Worm (Caenorhabditis elegans) whole organism, young adult: Measurements from ENCODE around the gene F54D12.1.
A peak's percentile ranks its signal among the peaks of the same experiment; 100 is the strongest.

Source experiments
- B0019.2 ChIP-seq: fragments of 200-800 bp; sonication (Bioruptor generic); conservative IDR thresholded peaks from 2 replicates; pipeline ENCODE4 v1.3.6; 2022; ENCODE audit warnings: missing genetic modification reagents, missing genetic modification characterization, missing compliant biosample characterization
- D2030.7 ChIP-seq: fragments of 200-800 bp; sonication (Bioruptor generic); IDR thresholded peaks from 2 replicates; pipeline ENCODE4 v1.3.6; 2022; ENCODE audit warnings: missing genetic modification reagents, missing genetic modification characterization, missing compliant biosample characterization
- F10E7.11 ChIP-seq: sonication (generic microtip); optimal IDR thresholded peaks from 2 replicates; lab custom pipeline; 2017; ENCODE audit warnings: mild to moderate bottlenecking, missing genetic modification characterization, moderate library complexity, missing compliant biosample characterization
- F33H1.4 ChIP-seq: fragments of 200-800 bp; sonication (Bioruptor generic); IDR thresholded peaks from 2 replicates; pipeline ENCODE4 v1.3.6; 2022; ENCODE audit warnings: missing genetic modification reagents, missing genetic modification characterization, missing compliant biosample characterization
- F49E8.2 ChIP-seq: sonication (generic microtip); optimal IDR thresholded peaks from 3 replicates; lab custom pipeline; 2017; ENCODE audit warnings: missing genetic modification characterization, mild to moderate bottlenecking, missing compliant biosample characterization, antibody characterized with exemption, moderate library complexity; ENCODE audit not compliant: insufficient read depth
- F55B11.4 ChIP-seq: sonication (generic microtip); optimal IDR thresholded peaks from 2 replicates; lab custom pipeline; 2016; ENCODE audit warnings: missing compliant biosample characterization, missing genetic modification characterization, borderline replicate concordance; ENCODE audit not compliant: insufficient read depth
- T07F8.4 ChIP-seq: sonication (generic microtip); optimal IDR thresholded peaks from 2 replicates; lab custom pipeline; 2016; ENCODE audit warnings: mild to moderate bottlenecking, missing genetic modification characterization, moderate library complexity, missing compliant biosample characterization
- Y53F4B.3 ChIP-seq: fragments of 200-800 bp; sonication (Bioruptor generic); IDR thresholded peaks from 2 replicates; pipeline ENCODE4 v1.3.6; 2022; ENCODE audit warnings: missing genetic modification reagents, missing genetic modification characterization, missing compliant biosample characterization
- Y53G8AR.9 ChIP-seq: fragments of 200-800 bp; sonication (Bioruptor generic); conservative IDR thresholded peaks from 2 replicates; pipeline ENCODE4 v1.3.6; 2022; ENCODE audit warnings: missing genetic modification reagents, missing genetic modification characterization, missing compliant biosample characterization
- athp-1 ChIP-seq: sonication (generic microtip); optimal IDR thresholded peaks from 2 replicates; lab custom pipeline; 2017; ENCODE audit warnings: mild to moderate bottlenecking, missing genetic modification characterization, missing compliant biosample characterization
- attf-3 ChIP-seq: fragments of 200-800 bp; sonication (Bioruptor generic); conservative IDR thresholded peaks from 2 replicates; pipeline ENCODE4 v1.3.6; 2022; ENCODE audit warnings: missing genetic modification reagents, missing genetic modification characterization, missing compliant biosample characterization
- ceh-58 ChIP-seq: fragments of 200-800 bp; sonication (Bioruptor generic); IDR thresholded peaks from 2 replicates; pipeline ENCODE4 v1.3.6; 2022; ENCODE audit warnings: missing genetic modification characterization, missing compliant biosample characterization
- ceh-79 ChIP-seq: sonication (generic microtip); optimal IDR thresholded peaks from 2 replicates; lab custom pipeline; 2017; ENCODE audit warnings: mild to moderate bottlenecking, missing genetic modification characterization, missing compliant biosample characterization
- ceh-91 ChIP-seq: fragments of 200-800 bp; sonication (Bioruptor generic); IDR thresholded peaks from 2 replicates; pipeline ENCODE4 v1.3.6; 2022; ENCODE audit warnings: missing genetic modification reagents, missing genetic modification characterization, missing compliant biosample characterization
- dox-1 ChIP-seq: fragments of 200-800 bp; sonication (Bioruptor generic); IDR thresholded peaks from 2 replicates; pipeline ENCODE4 v1.3.6; 2022; ENCODE audit warnings: missing genetic modification reagents, missing genetic modification characterization, missing compliant biosample characterization
- dpl-1 ChIP-seq: fragments of 150-350 bp; optimal IDR thresholded peaks from 2 replicates; lab custom pipeline; 2014; ENCODE audit warnings: missing biosample characterization, missing genetic modification reagents, missing genetic modification characterization
- efl-1 ChIP-seq: fragments of 150-350 bp; optimal IDR thresholded peaks from 2 replicates; lab custom pipeline; 2014; ENCODE audit warnings: missing biosample characterization, missing genetic modification reagents, missing genetic modification characterization
- hlh-12 ChIP-seq: sonication (generic microtip); optimal IDR thresholded peaks from 2 replicates; lab custom pipeline; 2016; ENCODE audit warnings: missing genetic modification characterization, missing compliant biosample characterization
- hmg-1.2 ChIP-seq: fragments of 200-800 bp; sonication (Bioruptor generic); IDR thresholded peaks from 2 replicates; pipeline ENCODE4 v1.3.6; 2022; ENCODE audit warnings: missing genetic modification reagents, missing genetic modification characterization, missing compliant biosample characterization
- hrde-1 ChIP-seq: sonication (generic microtip); optimal IDR thresholded peaks from 2 replicates; lab custom pipeline; 2016; ENCODE audit warnings: missing genetic modification characterization, mild to moderate bottlenecking, missing compliant biosample characterization, moderate library complexity, missing genotype, missing genetic modification reagents, borderline replicate concordance
- lag-1 ChIP-seq: fragments of 200-800 bp; sonication (Bioruptor generic); IDR thresholded peaks from 2 replicates; pipeline ENCODE4 v1.3.6; 2022; ENCODE audit warnings: missing genetic modification reagents, missing genetic modification characterization, missing compliant biosample characterization
- lin-54 ChIP-seq: fragments of 200-800 bp; sonication (Bioruptor generic); optimal IDR thresholded peaks from 2 replicates; lab custom pipeline; 2018; ENCODE audit warnings: mild to moderate bottlenecking, missing genetic modification characterization, missing compliant biosample characterization
- lsl-1 ChIP-seq: fragments of 200-800 bp; sonication (Bioruptor generic); optimal IDR thresholded peaks from 2 replicates; lab custom pipeline; 2018; ENCODE audit warnings: mild to moderate bottlenecking, missing genetic modification characterization, moderate library complexity, missing compliant biosample characterization
- lsy-27 ChIP-seq: sonication (generic microtip); optimal IDR thresholded peaks from 2 replicates; lab custom pipeline; 2017; ENCODE audit warnings: missing genetic modification characterization, mild to moderate bottlenecking, missing compliant biosample characterization, antibody characterized with exemption, missing genotype, borderline replicate concordance; ENCODE audit not compliant: insufficient read depth
- madf-6 ChIP-seq: fragments of 200-800 bp; sonication (Bioruptor generic); IDR thresholded peaks from 2 replicates; pipeline ENCODE4 v1.3.6; 2022; ENCODE audit warnings: missing genetic modification reagents, missing genetic modification characterization, missing compliant biosample characterization
- madf-8 ChIP-seq: fragments of 200-800 bp; sonication (Bioruptor generic); conservative IDR thresholded peaks from 2 replicates; pipeline ENCODE4 v1.3.6; 2022; ENCODE audit warnings: missing genetic modification reagents, missing genetic modification characterization, missing compliant biosample characterization
- mcd-1 ChIP-seq: fragments of 200-800 bp; sonication (Bioruptor generic); IDR thresholded peaks from 2 replicates; pipeline ENCODE4 v1.3.6; 2022; ENCODE audit warnings: missing genetic modification reagents, missing genetic modification characterization, missing compliant biosample characterization
- nhr-90 ChIP-seq: sonication (generic microtip); optimal IDR thresholded peaks from 2 replicates; lab custom pipeline; 2016; ENCODE audit warnings: missing genotype, mild to moderate bottlenecking, missing genetic modification characterization, missing compliant biosample characterization
- rcor-1 ChIP-seq: fragments of 200-800 bp; sonication (Bioruptor generic); IDR thresholded peaks from 2 replicates; pipeline ENCODE4 v1.3.6; 2022; ENCODE audit warnings: missing genetic modification reagents, missing genetic modification characterization, missing compliant biosample characterization
- snpc-3.4 ChIP-seq: sonication (generic microtip); optimal IDR thresholded peaks from 2 replicates; lab custom pipeline; 2017; ENCODE audit warnings: missing genetic modification characterization, mild to moderate bottlenecking, missing compliant biosample characterization, antibody characterized with exemption, moderate library complexity, missing genotype, missing genetic modification reagents
- tbx-9 ChIP-seq: sonication (generic microtip); optimal IDR thresholded peaks from 2 replicates; lab custom pipeline; 2016; ENCODE audit warnings: borderline replicate concordance, missing genetic modification characterization, inconsistent platforms, missing compliant biosample characterization
- unc-62 ChIP-seq: fragments of 150-350 bp; optimal IDR thresholded peaks from 2 replicates; lab custom pipeline; 2014; ENCODE audit warnings: missing biosample characterization, missing genetic modification reagents, missing genetic modification characterization
- xnd-1 ChIP-seq: sonication (generic microtip); optimal IDR thresholded peaks from 2 replicates; lab custom pipeline; 2016; ENCODE audit warnings: missing genotype, missing genetic modification reagents, missing genetic modification characterization, missing compliant biosample characterization
- zfh-2 ChIP-seq: fragments of 200-800 bp; sonication (Bioruptor generic); conservative IDR thresholded peaks from 2 replicates; pipeline ENCODE4 v1.3.6; 2022; ENCODE audit warnings: missing genetic modification reagents, missing genetic modification characterization, missing compliant biosample characterization
- ztf-25 ChIP-seq: fragments of 200-800 bp; sonication (Bioruptor generic); IDR thresholded peaks from 2 replicates; pipeline ENCODE4 v1.3.6; 2022; ENCODE audit warnings: missing genetic modification reagents, missing genetic modification characterization, missing compliant biosample characterization
- ztf-3 ChIP-seq: fragments of 200-800 bp; sonication (Bioruptor generic); optimal IDR thresholded peaks from 2 replicates; lab custom pipeline; 2018; ENCODE audit warnings: mild to moderate bottlenecking, missing genetic modification characterization, missing compliant biosample characterization

F54D12.1 gene

ce11 chrII:1423660-1424059, 23.5 kb downstream of the F54D12.1 start, which contains the start of gene Y51H7C.10:
Gene Y51H7C.10, minus strand, starts transcription at chrII:1423760.
- no peak for TF ChIP-seq lag-1 (GFP tag; lab: Robert Waterston, UW)
- no peak for TF ChIP-seq hlh-12 (tag; lab: Kevin White, UChicago)
- TF ChIP-seq athp-1 (tag; lab: Kevin White, UChicago) = no peak
- no peak for TF ChIP-seq T07F8.4 (tag; lab: Kevin White, UChicago)
- TF ChIP-seq ztf-25 = no peak
- no peak for TF ChIP-seq Y53G8AR.9 (GFP tag; lab: Robert Waterston, UW)
- no peak for TF ChIP-seq unc-62 (GFP tag; lab: Kevin White, UChicago)
- no peak for TF ChIP-seq nhr-90 (tag; lab: Kevin White, UChicago)
- no peak for TF ChIP-seq F49E8.2 (tag; lab: Kevin White, UChicago)
- TF ChIP-seq ceh-79 (tag; lab: Kevin White, UChicago) = no peak
- no peak for TF ChIP-seq tbx-9 (tag; lab: Kevin White, UChicago)
- TF ChIP-seq ztf-3 (GFP tag; lab: Kevin White, UChicago) = no peak
- TF ChIP-seq ceh-58 (GFP tag; lab: Robert Waterston, UW) = no peak
- TF ChIP-seq Y53F4B.3 (GFP tag; lab: Robert Waterston, UW) = no peak
- no peak for TF ChIP-seq dox-1 (GFP tag; lab: Robert Waterston, UW)
- TF ChIP-seq lsy-27 = no peak
- TF ChIP-seq mcd-1 = no peak
- TF ChIP-seq B0019.2 = no peak

ce11 chrII:1436715-1437114, 36.5 kb downstream of the F54D12.1 start:
- TF ChIP-seq F55B11.4 (tag; lab: Kevin White, UChicago) = no peak
- TF ChIP-seq zfh-2 = peak; percentile 45

- TF ChIP-seq D2030.7 = peak; percentile 74
- TF ChIP-seq madf-8 (GFP tag; lab: Robert Waterston, UW) = peak; percentile 70
- TF ChIP-seq snpc-3.4 (tag; lab: Kevin White, UChicago) = peak; percentile 35
- no peak for TF ChIP-seq hrde-1 (tag; lab: Kevin White, UChicago)
- TF ChIP-seq F10E7.11 (tag; lab: Kevin White, UChicago) = no peak
- peak; percentile 86 for TF ChIP-seq madf-6
- TF ChIP-seq lsl-1 (GFP tag; lab: Kevin White, UChicago) = peak; percentile 76
- no peak for TF ChIP-seq lsy-27
- TF ChIP-seq ceh-91 (GFP tag; lab: Robert Waterston, UW) = peak; percentile 42; the same call in 1 of the 2 replicates
- TF ChIP-seq xnd-1 (tag; lab: Kevin White, UChicago) = peak; percentile 37
- no peak for TF ChIP-seq rcor-1 (GFP tag; lab: Robert Waterston, UW)
- TF ChIP-seq attf-3 = peak; percentile 92
- TF ChIP-seq hmg-1.2 (GFP tag; lab: Robert Waterston, UW) = peak; percentile 6; the same call in 1 of the 2 replicates
- peak; percentile 20; the same call in 1 of the 2 replicates for TF ChIP-seq F33H1.4 (GFP tag; lab: Robert Waterston, UW)
- TF ChIP-seq dpl-1 (GFP tag; lab: Kevin White, UChicago) = peak; percentile 75
- TF ChIP-seq efl-1 (GFP tag; lab: Kevin White, UChicago) = peak; percentile 87
- no peak for TF ChIP-seq T07F8.4 (tag; lab: Kevin White, UChicago)
- TF ChIP-seq lin-54 (GFP tag; lab: Kevin White, UChicago) = peak; percentile 30
Measured at ce11 chrII:1437449-1438335, 37.5 kb downstream of the F54D12.1 start, which contains the start of gene nol-6. Gene nol-6, minus strand, starts transcription at chrII:1437499.
